Worm (Caenorhabditis elegans) whole organism, L3 larva: ENCODE measurements around the gene Y34B4A.7.

Experiments used
- R02D3.7 ChIP-seq: fragments of 150-350 bp; optimal IDR thresholded peaks from 2 replicates; lab custom pipeline; 2014; ENCODE audit warnings: missing biosample characterization, missing genetic modification characterization
- ZK546.5 ChIP-seq: sonication (generic microtip); optimal IDR thresholded peaks from 2 replicates; lab custom pipeline; 2017; ENCODE audit warnings: missing biosample characterization, missing genetic modification characterization
- aly-2 ChIP-seq: fragments of 150-350 bp; optimal IDR thresholded peaks from 2 replicates; lab custom pipeline; 2014; ENCODE audit warnings: missing biosample characterization, missing genetic modification characterization
- ceh-16 ChIP-seq: sonication (generic microtip); optimal IDR thresholded peaks from 2 replicates; lab custom pipeline; 2017; ENCODE audit warnings: missing biosample characterization, missing genetic modification characterization
- ceh-82 ChIP-seq: fragments of 150-350 bp; optimal IDR thresholded peaks from 2 replicates; lab custom pipeline; 2014; ENCODE audit warnings: missing biosample characterization, missing genetic modification characterization
- ceh-9 ChIP-seq: sonication (generic microtip); optimal IDR thresholded peaks from 2 replicates; lab custom pipeline; 2018; ENCODE audit warnings: missing biosample characterization, missing genetic modification characterization
- daf-12 ChIP-seq: fragments of 150-350 bp; optimal IDR thresholded peaks from 2 replicates; lab custom pipeline; 2014; ENCODE audit warnings: missing biosample characterization, missing genetic modification reagents, missing genetic modification characterization
- egl-27 ChIP-seq: sonication (generic microtip); optimal IDR thresholded peaks from 4 replicates; lab custom pipeline; 2017; ENCODE audit warnings: missing biosample characterization, missing genetic modification reagents, missing genetic modification characterization
- elt-3 ChIP-seq, 3 experiments: fragments of 150-350 bp in 1 of 3; sonication (generic microtip) in 2 of 3; optimal IDR thresholded peaks; 2 replicates in 2 of 3; 4 replicates in 1 of 3; lab custom pipeline; 2014 to 2017; ENCODE audit warnings: missing biosample characterization in 3 of 3, missing genetic modification characterization in 3 of 3
- eor-1 ChIP-seq, 2 experiments: fragments of 150-350 bp; optimal IDR thresholded peaks; 2 replicates each; lab custom pipeline; 2014 to 2018; ENCODE audit warnings: missing biosample characterization in 2 of 2, missing genetic modification characterization in 2 of 2
- fos-1 ChIP-seq: fragments of 150-350 bp; optimal IDR thresholded peaks from 2 replicates; lab custom pipeline; 2014; ENCODE audit warnings: missing biosample characterization, missing genetic modification characterization
- lin-15B ChIP-seq: fragments of 150-350 bp; optimal IDR thresholded peaks from 2 replicates; lab custom pipeline; 2014; ENCODE audit warnings: missing biosample characterization, missing genetic modification characterization
- lin-39 ChIP-seq: fragments of 150-350 bp; optimal IDR thresholded peaks from 2 replicates; lab custom pipeline; 2018; ENCODE audit warnings: missing biosample characterization, missing genetic modification reagents, missing genetic modification characterization
- mml-1 ChIP-seq: fragments of 150-350 bp; sonication (generic microtip); optimal IDR thresholded peaks from 3 replicates; lab custom pipeline; 2014; ENCODE audit warnings: missing biosample characterization, missing genetic modification characterization
- nfya-1 ChIP-seq: sonication (generic microtip); optimal IDR thresholded peaks from 2 replicates; lab custom pipeline; 2017; ENCODE audit warnings: missing genetic modification characterization, mild to moderate bottlenecking, missing compliant biosample characterization, antibody characterized with exemption, moderate library complexity; ENCODE audit not compliant: insufficient read depth
- nhr-11 ChIP-seq: fragments of 150-350 bp; optimal IDR thresholded peaks from 2 replicates; lab custom pipeline; 2014; ENCODE audit warnings: missing biosample characterization, missing genetic modification characterization
- nhr-23 ChIP-seq: fragments of 150-350 bp; optimal IDR thresholded peaks from 2 replicates; lab custom pipeline; 2014; ENCODE audit warnings: missing biosample characterization, missing genetic modification reagents, missing genetic modification characterization
- nhr-237 ChIP-seq: fragments of 150-350 bp; optimal IDR thresholded peaks from 2 replicates; lab custom pipeline; 2014; ENCODE audit warnings: missing biosample characterization, missing genetic modification characterization
- nhr-25 ChIP-seq: sonication (generic microtip); optimal IDR thresholded peaks from 2 replicates; lab custom pipeline; 2017; ENCODE audit warnings: missing biosample characterization, missing genetic modification characterization
- nhr-28 ChIP-seq: fragments of 150-350 bp; optimal IDR thresholded peaks from 2 replicates; lab custom pipeline; 2014; ENCODE audit warnings: missing biosample characterization, missing genetic modification characterization
- nhr-43 ChIP-seq: sonication (generic microtip); optimal IDR thresholded peaks from 2 replicates; lab custom pipeline; 2016; ENCODE audit warnings: mild to moderate bottlenecking, missing genetic modification characterization, missing compliant biosample characterization; ENCODE audit not compliant: poor library complexity, severe bottlenecking
- nhr-77 ChIP-seq: fragments of 150-350 bp; optimal IDR thresholded peaks from 2 replicates; lab custom pipeline; 2014; ENCODE audit warnings: missing biosample characterization, missing genetic modification characterization
- pqm-1 ChIP-seq: fragments of 150-350 bp; optimal IDR thresholded peaks from 2 replicates; lab custom pipeline; 2017; ENCODE audit warnings: missing biosample characterization, missing genetic modification characterization, inconsistent platforms
- skn-1 ChIP-seq: fragments of 150-350 bp; optimal IDR thresholded peaks from 2 replicates; lab custom pipeline; 2014; ENCODE audit warnings: missing biosample characterization, missing genetic modification characterization
- snpc-4 ChIP-seq: fragments of 150-350 bp; optimal IDR thresholded peaks from 2 replicates; lab custom pipeline; 2014; ENCODE audit warnings: missing biosample characterization, missing genetic modification characterization
- tbx-2 ChIP-seq: sonication (generic microtip); optimal IDR thresholded peaks from 2 replicates; lab custom pipeline; 2016; ENCODE audit warnings: mild to moderate bottlenecking, missing genetic modification characterization, missing compliant biosample characterization
- zag-1 ChIP-seq: fragments of 150-350 bp; optimal IDR thresholded peaks from 2 replicates; lab custom pipeline; 2014; ENCODE audit warnings: missing biosample characterization, missing genetic modification characterization
- ztf-11 ChIP-seq: fragments of 150-350 bp; optimal IDR thresholded peaks from 2 replicates; lab custom pipeline; 2014; ENCODE audit warnings: missing biosample characterization, missing genetic modification characterization

The Y34B4A.7 gene

ce11 chrX:5279170-5279635, 35.1 kb downstream of the Y34B4A.7 start, which contains the start of gene Y34B4A.2 (continued):
- no peak for TF ChIP-seq zag-1 (tag; lab: Kevin White, UChicago)
- peak; percentile 89 for TF ChIP-seq R02D3.7 (tag; lab: Kevin White, UChicago)
- TF ChIP-seq nhr-28 (tag; lab: Kevin White, UChicago) = no peak
- no peak for TF ChIP-seq daf-12 (tag; lab: Kevin White, UChicago)
- no peak for TF ChIP-seq ceh-82
- no peak for TF ChIP-seq skn-1
- no peak for TF ChIP-seq mml-1 (tag; lab: Kevin White, UChicago)
- no peak for TF ChIP-seq nhr-23 (tag; lab: Kevin White, UChicago)
- no peak for TF ChIP-seq nhr-77 (tag; lab: Kevin White, UChicago)
- TF ChIP-seq elt-3 (tag; optimal IDR thresholded peaks at IDR 0.05; lab: Kevin White, UChicago) = no peak
- peak; percentile 53 for TF ChIP-seq pqm-1 (tag; lab: Kevin White, UChicago)
- no peak for TF ChIP-seq nhr-25 (tag; lab: Kevin White, UChicago)

DNA sequence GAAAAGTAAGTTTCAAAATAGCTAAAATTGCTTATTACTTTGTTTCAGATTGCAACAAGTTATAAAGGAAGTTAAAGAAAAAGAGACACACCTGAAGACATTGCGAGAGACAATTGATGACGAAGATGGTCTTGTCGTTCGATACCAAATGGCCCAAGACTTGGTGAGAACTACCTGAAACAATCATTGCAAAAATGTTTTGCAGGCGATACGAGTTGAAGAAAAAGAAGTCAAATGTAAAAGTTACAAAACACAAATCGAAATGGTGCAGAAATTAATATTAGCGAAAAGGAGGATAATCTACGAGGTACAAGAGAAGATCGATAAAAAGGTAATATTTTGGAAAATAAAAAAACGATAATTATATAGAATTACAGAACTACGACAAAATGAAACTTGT, 35.5 kb downstream of the Y34B4A.7 start, which contains the start of gene rga-8:
Gene rga-8 (minus strand): TSS at position 101 of the 400 bp plus-strand sequence.
- TF ChIP-seq elt-3 (tag; optimal IDR thresholded peaks at IDR 0.05; lab: Kevin White, UChicago) (no peak), snpc-4 (no peak)

DNA sequence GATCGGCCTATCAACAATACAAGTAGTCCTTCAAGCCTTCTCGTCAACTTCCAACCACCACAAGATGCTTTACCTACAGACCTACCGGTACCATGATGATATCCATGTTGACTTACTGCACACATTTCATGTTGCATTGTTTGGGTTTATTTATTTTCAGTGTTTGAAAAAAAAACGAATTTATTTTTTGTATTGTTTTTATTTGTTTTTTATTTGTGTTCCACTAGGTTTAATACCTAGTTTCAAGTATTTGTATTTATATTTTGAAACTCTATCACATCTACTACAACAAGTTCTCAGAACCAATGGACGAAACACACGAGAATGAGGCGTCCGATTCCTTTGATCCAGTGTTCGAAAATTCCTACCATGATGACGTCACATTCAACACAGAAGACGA, 39.4 kb downstream of the Y34B4A.7 start, which contains the start of gene vps-41:
Gene vps-41 (plus strand): TSS at position 301 of the 400 bp plus-strand sequence.
- no peak for TF ChIP-seq eor-1 (tag; optimal IDR thresholded peaks at IDR 0.05; lab: Kevin White, UChicago)
- TF ChIP-seq egl-27 (tag; lab: Kevin White, UChicago) = no peak
- TF ChIP-seq tbx-2 (tag; lab: Kevin White, UChicago) = no peak
- TF ChIP-seq nfya-1 = no peak
- no peak for TF ChIP-seq nhr-23 (tag; lab: Kevin White, UChicago)
- no peak for TF ChIP-seq lin-15B
- TF ChIP-seq lin-39 (tag; lab: Kevin White, UChicago) = no peak
- no peak for TF ChIP-seq nhr-11
- TF ChIP-seq fos-1 (tag; lab: Kevin White, UChicago) = no peak

- TF ChIP-seq nhr-43 = no peak
- no peak for TF ChIP-seq nhr-237
- no peak for TF ChIP-seq ceh-9
- TF ChIP-seq nhr-11 = no peak
- no peak for TF ChIP-seq ZK546.5 (tag; lab: Kevin White, UChicago)
- no peak for TF ChIP-seq ztf-11 (tag; lab: Kevin White, UChicago)
- no peak for TF ChIP-seq eor-1 (tag; optimal IDR thresholded peaks at IDR 0.05; lab: Kevin White, UChicago)
- no peak for TF ChIP-seq nhr-28 (tag; lab: Kevin White, UChicago)
- no peak for TF ChIP-seq daf-12 (tag; lab: Kevin White, UChicago)
- TF ChIP-seq lin-39 (tag; lab: Kevin White, UChicago) = no peak
- TF ChIP-seq aly-2 (tag; lab: Kevin White, UChicago) = no peak
These were observed 45.0 kb downstream of the Y34B4A.7 start for ce11 chrX:5289106-5289505.

- no peak for TF ChIP-seq ceh-16 (tag; lab: Kevin White, UChicago)
- TF ChIP-seq nfya-1 = peak; percentile 3
These were observed 49.7 kb downstream of the Y34B4A.7 start for ce11 chrX:5293862-5294261.
